Fruit fly (Drosophila melanogaster) whole organism, larva: ENCODE results near the gene eRF1.

Source experiments
- noc ChIP-seq: fragments of 200-800 bp; sonication (Bioruptor generic); optimal IDR thresholded peaks from 3 replicates; lab custom pipeline; 2019; ENCODE audit warnings: missing biosample characterization, mild to moderate bottlenecking, missing genetic modification characterization, moderate library complexity

The eRF1 gene

dm6 chr3L:20385006-20385405, 36.9 kb downstream of the eRF1 start:
- TF ChIP-seq noc (tag; lab: Kevin White, UChicago), result no peak

dm6 chr3L:20385408-20385807, 37.3 kb downstream of the eRF1 start:
- TF ChIP-seq noc (tag; lab: Kevin White, UChicago), result peak; percentile 40

- peak; percentile 3 for TF ChIP-seq noc (tag; lab: Kevin White, UChicago)
Observed at dm6 chr3L:20385969-20386370, 37.8 kb downstream of the eRF1 start.

- TF ChIP-seq noc (tag; lab: Kevin White, UChicago), result peak; percentile 53
Observed at dm6 chr3L:20387038-20387842, 39.1 kb downstream of the eRF1 start.

dm6 chr3L:20387843-20388163, 39.6 kb downstream of the eRF1 start:
- no peak for TF ChIP-seq noc (tag; lab: Kevin White, UChicago)

- TF ChIP-seq noc (tag; lab: Kevin White, UChicago), result peak; percentile 58
Observed at dm6 chr3L:20388983-20389382, 40.8 kb downstream of the eRF1 start.

- no peak for TF ChIP-seq noc (tag; lab: Kevin White, UChicago)
Observed at dm6 chr3L:20393357-20393756, 45.2 kb downstream of the eRF1 start, which contains the start of gene CG33969. Gene CG33969 (minus strand): TSS chr3L:20393553.

dm6 chr3L:20395257-20395909, 47.2 kb downstream of the eRF1 start:
- TF ChIP-seq noc (tag; lab: Kevin White, UChicago), result peak; percentile 93

- no peak for TF ChIP-seq noc (tag; lab: Kevin White, UChicago)
Observed at dm6 chr3L:20396047-20396446, 47.9 kb downstream of the eRF1 start.

dm6 chr3L:20397770-20398169, 49.6 kb downstream of the eRF1 start:
- TF ChIP-seq noc (tag; lab: Kevin White, UChicago), result no peak

dm6 chr3L:20398243-20399222, 50.4 kb downstream of the eRF1 start:
- peak; percentile 75 for TF ChIP-seq noc (tag; lab: Kevin White, UChicago)

- peak; percentile 83 for TF ChIP-seq noc (tag; lab: Kevin White, UChicago)
Observed at dm6 chr3L:20399550-20400109, 51.5 kb downstream of the eRF1 start.

- no peak for TF ChIP-seq noc (tag; lab: Kevin White, UChicago)
Observed at dm6 chr3L:20400515-20400914, 52.4 kb downstream of the eRF1 start.

dm6 chr3L:20401026-20401912, 53.1 kb downstream of the eRF1 start, which contains the start of gene trbl:
Gene trbl (minus strand): TSS chr3L:20401609.
- no peak for TF ChIP-seq noc (tag; lab: Kevin White, UChicago)
